Worm (Caenorhabditis elegans): ENCODE measurements around the gene W06D11.3.

ce11 chrX:12256594-12257048 is 41.9 kb upstream of the W06D11.3 start, which contains the start of gene E01G6.2:
- TF ChIP-seq ceh-83 (GFP tag; optimal IDR thresholded peaks at IDR 0.05) (no peak), hlh-1 (tag; optimal IDR thresholded peaks at IDR 0.05) (no peak), nhr-2 (tag; optimal IDR thresholded peaks at IDR 0.05) (no peak), pha-4 (tag; optimal IDR thresholded peaks at IDR 0.05) (no peak), ceh-43 (GFP tag; optimal IDR thresholded peaks at IDR 0.05) (no peak)

Measured in whole organism, mixed stage, embryonic.